Fruit fly (Drosophila melanogaster): Measurements from ENCODE around the gene CG9853.

The CG9853 gene

dm6 chr3R:4394654-4395581, 6.9 kb downstream of the CG9853 start (continued):
- TF ChIP-seq al (GFP tag; IDR thresholded peaks at IDR 0.05): peak; percentile 80; the same call in 1 of the 2 replicates
- peak; percentile 75 for TF ChIP-seq CG15601 (tag; optimal IDR thresholded peaks at IDR 0.05)
- TF ChIP-seq Bteb2 (GFP tag; optimal IDR thresholded peaks at IDR 0.05): peak; percentile 80
- TF ChIP-seq Fer2 (tag; optimal IDR thresholded peaks at IDR 0.05): peak; percentile 30
- TF ChIP-seq CG1832 (GFP tag; optimal IDR thresholded peaks at IDR 0.05): no peak
- peak; percentile 90 for TF ChIP-seq lilli (GFP tag; optimal IDR thresholded peaks at IDR 0.05)
- peak; percentile 18 for TF ChIP-seq Hmx (GFP tag; optimal IDR thresholded peaks at IDR 0.05)
- peak; percentile 57 for TF ChIP-seq luna (GFP tag; optimal IDR thresholded peaks at IDR 0.05)
- peak; percentile 45 for TF ChIP-seq da (GFP tag; optimal IDR thresholded peaks at IDR 0.05)
- TF ChIP-seq kay (GFP tag; optimal IDR thresholded peaks at IDR 0.05): peak; percentile 76
- peak; percentile 89 for TF ChIP-seq E2f1 (GFP tag; IDR thresholded peaks at IDR 0.05)
- TF ChIP-seq CG4360 (GFP tag; IDR thresholded peaks at IDR 0.05): no peak
- peak; percentile 98 for TF ChIP-seq Med (GFP tag)
- peak; percentile 75 for TF ChIP-seq CG30431 (GFP tag; optimal IDR thresholded peaks at IDR 0.05)
- peak; percentile 79 for TF ChIP-seq Atf-2 (GFP tag; optimal IDR thresholded peaks at IDR 0.05)
- peak; percentile 44 for TF ChIP-seq CG10462 (GFP tag; optimal IDR thresholded peaks at IDR 0.05)
- TF ChIP-seq so (GFP tag; IDR thresholded peaks at IDR 0.05): peak; percentile 80; the same call in 2 of the 3 replicates
- TF ChIP-seq trem (tag; optimal IDR thresholded peaks at IDR 0.05): peak; percentile 53
- TF ChIP-seq CG10147 (GFP tag; optimal IDR thresholded peaks at IDR 0.05): peak; percentile 89
- TF ChIP-seq Six4 (GFP tag; optimal IDR thresholded peaks at IDR 0.05): peak; percentile 79
- peak; percentile 14 for TF ChIP-seq sima (GFP tag; optimal IDR thresholded peaks at IDR 0.05)
- no peak for TF ChIP-seq amos (GFP tag; IDR thresholded peaks at IDR 0.05; ENCODE audit: partially characterized antibody)
- no peak for TF ChIP-seq Dp (GFP tag; optimal IDR thresholded peaks at IDR 0.05)
- peak; percentile 84 for TF ChIP-seq CG17829 (tag; optimal IDR thresholded peaks at IDR 0.05)
- peak; percentile 78 for TF ChIP-seq exex (tag; optimal IDR thresholded peaks at IDR 0.05)
- peak; percentile 93 for TF ChIP-seq CG2120 (GFP tag; optimal IDR thresholded peaks at IDR 0.05)
- no peak for TF ChIP-seq bbx (GFP tag; IDR thresholded peaks at IDR 0.05; ENCODE audit: partially characterized antibody)
- peak; percentile 18 for TF ChIP-seq CG10431 (GFP tag; optimal IDR thresholded peaks at IDR 0.05)
- peak; percentile 86 for TF ChIP-seq ERR (GFP tag; optimal IDR thresholded peaks at IDR 0.05)
- TF ChIP-seq Fer1 (GFP tag; optimal IDR thresholded peaks at IDR 0.05): peak; percentile 90
- TF ChIP-seq gce (GFP tag; IDR thresholded peaks at IDR 0.05): peak; percentile 67; the same call in 2 of the 3 replicates
- peak; percentile 87 for TF ChIP-seq Xbp1 (GFP tag; optimal IDR thresholded peaks at IDR 0.05)
- TF ChIP-seq hth (optimal IDR thresholded peaks at IDR 0.05): no peak
- peak; percentile 67; the same call in 1 of the 2 replicates for TF ChIP-seq CG1024 (GFP tag; IDR thresholded peaks at IDR 0.05)
- TF ChIP-seq Side (GFP tag; optimal IDR thresholded peaks at IDR 0.05): peak; percentile 87
- peak; percentile 78 for TF ChIP-seq GATAe (GFP tag; conservative IDR thresholded peaks at IDR 0.05)
- peak; percentile 72 for TF ChIP-seq CG13775 (GFP tag; optimal IDR thresholded peaks at IDR 0.05)
- TF ChIP-seq Lim3 (GFP tag; IDR thresholded peaks at IDR 0.05): peak; percentile 77; the same call in 1 of the 2 replicates
- TF ChIP-seq wdn (GFP tag; IDR thresholded peaks at IDR 0.05): peak; percentile 75
- peak; percentile 76 for TF ChIP-seq nerfin-1 (tag; optimal IDR thresholded peaks at IDR 0.05)
- TF ChIP-seq Lpt (GFP tag; optimal IDR thresholded peaks at IDR 0.05): no peak
- peak; percentile 66 for TF ChIP-seq tup (GFP tag; optimal IDR thresholded peaks at IDR 0.05)
- TF ChIP-seq D19B (GFP tag; optimal IDR thresholded peaks at IDR 0.05): peak; percentile 69
- peak; percentile 72 for TF ChIP-seq HmgD (GFP tag; optimal IDR thresholded peaks at IDR 0.05)
- peak; percentile 91 for TF ChIP-seq CG11456 (GFP tag; IDR thresholded peaks at IDR 0.05)
- TF ChIP-seq Ada2b (GFP tag; IDR thresholded peaks at IDR 0.05): peak; percentile 86
- peak; percentile 74 for TF ChIP-seq ro (GFP tag; IDR thresholded peaks at IDR 0.05)
- TF ChIP-seq CTCF (GFP tag; optimal IDR thresholded peaks at IDR 0.05): peak; percentile 37
- TF ChIP-seq CG34422 (GFP tag; IDR thresholded peaks at IDR 0.05): peak; percentile 90
- peak; percentile 82 for TF ChIP-seq btn (GFP tag; optimal IDR thresholded peaks at IDR 0.05)

Measured in whole organism, embryonic.